Worm (Caenorhabditis elegans): ENCODE data around the gene F49E8.8.

Gene F49E8.8

ce11 chrIV:7520841-7521240, 35.6 kb upstream of the F49E8.8 start:
- no peak for TF ChIP-seq med-1 (GFP tag; optimal IDR thresholded peaks at IDR 0.05; ENCODE audit: insufficient read depth)
- no peak for TF ChIP-seq ref-1 (GFP tag; conservative IDR thresholded peaks at IDR 0.05)
- TF ChIP-seq klf-2 (GFP tag; conservative IDR thresholded peaks at IDR 0.05), result no peak
- TF ChIP-seq tab-1 (GFP tag; IDR thresholded peaks at IDR 0.05), result no peak
- TF ChIP-seq cog-1 (tag; optimal IDR thresholded peaks at IDR 0.05), result no peak
- no peak for TF ChIP-seq flt-1 (GFP tag; IDR thresholded peaks at IDR 0.05)
- TF ChIP-seq ztf-29 (GFP tag; IDR thresholded peaks at IDR 0.05), result no peak
- TF ChIP-seq ztf-23 (GFP tag; IDR thresholded peaks at IDR 0.05), result no peak
- no peak for TF ChIP-seq T22C8.4 (GFP tag; IDR thresholded peaks at IDR 0.05)

- TF ChIP-seq med-1 (GFP tag; optimal IDR thresholded peaks at IDR 0.05; ENCODE audit: insufficient read depth) (no peak), cog-1 (tag; optimal IDR thresholded peaks at IDR 0.05) (no peak), T22C8.4 (GFP tag; IDR thresholded peaks at IDR 0.05) (no peak), tab-1 (GFP tag; IDR thresholded peaks at IDR 0.05) (no peak), ztf-29 (GFP tag; IDR thresholded peaks at IDR 0.05) (no peak), ztf-23 (GFP tag; IDR thresholded peaks at IDR 0.05) (no peak), flt-1 (GFP tag; IDR thresholded peaks at IDR 0.05) (no peak), ref-1 (GFP tag; conservative IDR thresholded peaks at IDR 0.05) (no peak), klf-2 (GFP tag; conservative IDR thresholded peaks at IDR 0.05) (no peak)
Observed at ce11 chrIV:7521591-7521990, 34.8 kb upstream of the F49E8.8 start.

ce11 chrIV:7523744-7524143, 32.7 kb upstream of the F49E8.8 start:
- TF ChIP-seq cog-1 (tag; optimal IDR thresholded peaks at IDR 0.05) (no peak), ref-1 (GFP tag; conservative IDR thresholded peaks at IDR 0.05) (no peak), med-1 (GFP tag; optimal IDR thresholded peaks at IDR 0.05; ENCODE audit: insufficient read depth) (no peak), flt-1 (GFP tag; IDR thresholded peaks at IDR 0.05) (no peak)

ce11 chrIV:7530226-7531070, 26.0 kb upstream of the F49E8.8 start:
- TF ChIP-seq med-1 (GFP tag; optimal IDR thresholded peaks at IDR 0.05; ENCODE audit: insufficient read depth), result no peak
- no peak for TF ChIP-seq flt-1 (GFP tag; IDR thresholded peaks at IDR 0.05)
- no peak for TF ChIP-seq klf-2 (GFP tag; conservative IDR thresholded peaks at IDR 0.05)
- no peak for TF ChIP-seq ref-1 (GFP tag; conservative IDR thresholded peaks at IDR 0.05)
- no peak for TF ChIP-seq ztf-29 (GFP tag; IDR thresholded peaks at IDR 0.05)
- no peak for TF ChIP-seq T22C8.4 (GFP tag; IDR thresholded peaks at IDR 0.05)
- no peak for TF ChIP-seq cog-1 (tag; optimal IDR thresholded peaks at IDR 0.05)
- TF ChIP-seq tab-1 (GFP tag; IDR thresholded peaks at IDR 0.05), result no peak
- no peak for TF ChIP-seq ztf-23 (GFP tag; IDR thresholded peaks at IDR 0.05)

ce11 chrIV:7532360-7532759, 24.1 kb upstream of the F49E8.8 start, which contains the start of gene R05G6.1:
Gene R05G6.1, plus strand, starts transcription at chrIV:7532660.
- TF ChIP-seq med-1 (GFP tag; optimal IDR thresholded peaks at IDR 0.05; ENCODE audit: insufficient read depth) (no peak), cog-1 (tag; optimal IDR thresholded peaks at IDR 0.05) (no peak), T22C8.4 (GFP tag; IDR thresholded peaks at IDR 0.05) (no peak), klf-2 (GFP tag; conservative IDR thresholded peaks at IDR 0.05) (no peak), ztf-29 (GFP tag; IDR thresholded peaks at IDR 0.05) (no peak), tab-1 (GFP tag; IDR thresholded peaks at IDR 0.05) (no peak), flt-1 (GFP tag; IDR thresholded peaks at IDR 0.05) (no peak), ztf-23 (GFP tag; IDR thresholded peaks at IDR 0.05) (no peak), ref-1 (GFP tag; conservative IDR thresholded peaks at IDR 0.05) (no peak)

- TF ChIP-seq flt-1 (GFP tag; IDR thresholded peaks at IDR 0.05) (no peak), T22C8.4 (GFP tag; IDR thresholded peaks at IDR 0.05) (no peak), ref-1 (GFP tag; conservative IDR thresholded peaks at IDR 0.05) (no peak), cog-1 (tag; optimal IDR thresholded peaks at IDR 0.05) (no peak), med-1 (GFP tag; optimal IDR thresholded peaks at IDR 0.05; ENCODE audit: insufficient read depth) (no peak), ztf-23 (GFP tag; IDR thresholded peaks at IDR 0.05) (no peak), tab-1 (GFP tag; IDR thresholded peaks at IDR 0.05) (no peak), klf-2 (GFP tag; conservative IDR thresholded peaks at IDR 0.05) (no peak), ztf-29 (GFP tag; IDR thresholded peaks at IDR 0.05) (no peak)
Observed at ce11 chrIV:7542485-7543001, 13.9 kb upstream of the F49E8.8 start, which contains the start of gene R05G6.10. Gene R05G6.10, minus strand, starts transcription at chrIV:7542535.

ce11 chrIV:7543662-7544061, 12.8 kb upstream of the F49E8.8 start:
- TF ChIP-seq tab-1 (GFP tag; IDR thresholded peaks at IDR 0.05) (no peak), flt-1 (GFP tag; IDR thresholded peaks at IDR 0.05) (no peak), med-1 (GFP tag; optimal IDR thresholded peaks at IDR 0.05; ENCODE audit: insufficient read depth) (no peak), ref-1 (GFP tag; conservative IDR thresholded peaks at IDR 0.05) (no peak), cog-1 (tag; optimal IDR thresholded peaks at IDR 0.05) (no peak), klf-2 (GFP tag; conservative IDR thresholded peaks at IDR 0.05) (no peak), ztf-23 (GFP tag; IDR thresholded peaks at IDR 0.05) (no peak), ztf-29 (GFP tag; IDR thresholded peaks at IDR 0.05) (no peak), T22C8.4 (GFP tag; IDR thresholded peaks at IDR 0.05) (no peak)

- TF ChIP-seq ztf-23 (GFP tag; IDR thresholded peaks at IDR 0.05) (no peak), ztf-29 (GFP tag; IDR thresholded peaks at IDR 0.05) (no peak), med-1 (GFP tag; optimal IDR thresholded peaks at IDR 0.05; ENCODE audit: insufficient read depth) (no peak), ref-1 (GFP tag; conservative IDR thresholded peaks at IDR 0.05) (no peak), tab-1 (GFP tag; IDR thresholded peaks at IDR 0.05) (no peak)
Observed at ce11 chrIV:7547843-7548578, 8.4 kb upstream of the F49E8.8 start, which contains the start of the genes cdd-2 and oef-1. Gene cdd-2, minus strand, starts transcription at chrIV:7547893. Gene oef-1, plus strand, starts transcription at chrIV:7548417.

ce11 chrIV:7549844-7550243, 6.6 kb upstream of the F49E8.8 start:
- TF ChIP-seq ref-1 (GFP tag; conservative IDR thresholded peaks at IDR 0.05) (no peak), cog-1 (tag; optimal IDR thresholded peaks at IDR 0.05) (no peak), tab-1 (GFP tag; IDR thresholded peaks at IDR 0.05) (no peak), ztf-23 (GFP tag; IDR thresholded peaks at IDR 0.05) (no peak)
